Worm (Caenorhabditis elegans): ENCODE results near the gene F02E11.4.

ce11 chrII:3322257-3322656, 44.7 kb upstream of the F02E11.4 start, which contains the start of gene Y46D2A.1:
- TF ChIP-seq zip-5 (tag; optimal IDR thresholded peaks at IDR 0.05): no peak
- no peak for TF ChIP-seq pqm-1 (tag; optimal IDR thresholded peaks at IDR 0.05)
- TF ChIP-seq ahr-1 (tag; optimal IDR thresholded peaks at IDR 0.05): no peak
- no peak for TF ChIP-seq hlh-30 (tag; optimal IDR thresholded peaks at IDR 0.05; ENCODE audit: insufficient read depth)

Measured in whole organism, late embryonic.